Fruit fly (Drosophila melanogaster) whole organism, embryonic: ENCODE results near the gene pont.
A peak's percentile ranks its signal among the peaks of the same experiment; 100 is the strongest.

Experiments
- Awh ChIP-seq: fragments of 200-800 bp; sonication (Bioruptor generic); IDR thresholded peaks from 2 replicates; pipeline ENCODE4, ENCODE4 v1.3.6; 2022; ENCODE audit warnings: missing biosample characterization, missing genetic modification characterization
- BEAF-32 ChIP-seq: fragments of 200-800 bp; sonication (Bioruptor generic); optimal IDR thresholded peaks from 3 replicates; lab custom pipeline; 2017; ENCODE audit warnings: missing biosample characterization, missing genetic modification characterization, mild to moderate bottlenecking, moderate library complexity, missing genetic modification reagents
- Blimp-1 ChIP-seq: fragments of 200-800 bp; sonication (Bioruptor generic); optimal IDR thresholded peaks from 3 replicates; lab custom pipeline; 2018; ENCODE audit warnings: missing biosample characterization, missing genetic modification characterization, mild to moderate bottlenecking, moderate library complexity, missing genetic modification reagents
- CG10959 ChIP-seq: fragments of 200-800 bp; sonication (Bioruptor generic); IDR thresholded peaks from 2 replicates; pipeline ENCODE4 v1.3.6; 2022; ENCODE audit warnings: missing biosample characterization, missing genetic modification characterization
- CG11696 ChIP-seq: fragments of 200-800 bp; sonication (Bioruptor generic); IDR thresholded peaks from 2 replicates; pipeline ENCODE4 v1.3.6; 2022; ENCODE audit warnings: missing biosample characterization, missing genetic modification characterization
- CG12659 ChIP-seq: fragments of 200-800 bp; sonication (Bioruptor generic); optimal IDR thresholded peaks from 3 replicates; lab custom pipeline; 2017; ENCODE audit warnings: mild to moderate bottlenecking, missing biosample characterization, missing genetic modification reagents, missing genetic modification characterization
- CG14860 ChIP-seq: fragments of 200-800 bp; sonication (Bioruptor generic); IDR thresholded peaks from 3 replicates; pipeline ENCODE4 v1.3.6; 2022; ENCODE audit warnings: missing biosample characterization, missing genetic modification characterization; ENCODE audit not compliant: partially characterized antibody
- CG15269 ChIP-seq: fragments of 200-800 bp; sonication (Bioruptor generic); optimal IDR thresholded peaks from 2 replicates; lab custom pipeline; 2018; ENCODE audit warnings: missing biosample characterization, mild to moderate bottlenecking, missing genetic modification characterization, moderate library complexity
- CG18011 ChIP-seq: fragments of 200-800 bp; sonication (Bioruptor generic); optimal IDR thresholded peaks from 2 replicates; lab custom pipeline; 2017; ENCODE audit warnings: missing biosample characterization, missing genetic modification characterization, mild to moderate bottlenecking, moderate library complexity, missing genotype
- CG33557 ChIP-seq: fragments of 200-800 bp; sonication (Bioruptor generic); optimal IDR thresholded peaks from 2 replicates; lab custom pipeline; 2019; ENCODE audit warnings: missing biosample characterization, mild to moderate bottlenecking, missing genetic modification characterization, moderate library complexity
- CG3838 ChIP-seq: fragments of 200-800 bp; sonication (Bioruptor generic); optimal IDR thresholded peaks from 3 replicates; lab custom pipeline; 2016; ENCODE audit warnings: missing biosample characterization, missing genetic modification characterization
- CG4404 ChIP-seq: fragments of 200-800 bp; sonication (Bioruptor generic); IDR thresholded peaks from 2 replicates; pipeline ENCODE4 v1.3.6; 2022; ENCODE audit warnings: missing biosample characterization, missing genetic modification characterization
- CG8089 ChIP-seq: fragments of 200-800 bp; sonication (Bioruptor generic); optimal IDR thresholded peaks from 3 replicates; lab custom pipeline; 2016; ENCODE audit warnings: missing biosample characterization, missing genetic modification characterization
- CG8281 ChIP-seq: fragments of 200-800 bp; sonication (Bioruptor generic); optimal IDR thresholded peaks from 2 replicates; lab custom pipeline; 2018; ENCODE audit warnings: missing biosample characterization, mild to moderate bottlenecking, missing genetic modification characterization, moderate library complexity
- CG9437 ChIP-seq: fragments of 200-800 bp; sonication (Bioruptor generic); optimal IDR thresholded peaks from 2 replicates; lab custom pipeline; 2018; ENCODE audit warnings: missing biosample characterization, mild to moderate bottlenecking, missing genetic modification characterization
- CG9727 ChIP-seq: fragments of 200-800 bp; sonication (Bioruptor generic); optimal IDR thresholded peaks from 3 replicates; lab custom pipeline; 2017; ENCODE audit warnings: missing biosample characterization, mild to moderate bottlenecking, missing genetic modification characterization
- CG9817 ChIP-seq: fragments of 200-800 bp; sonication (Bioruptor generic); optimal IDR thresholded peaks from 2 replicates; lab custom pipeline; 2018; ENCODE audit warnings: missing biosample characterization, mild to moderate bottlenecking, missing genetic modification characterization, moderate library complexity
- Dad ChIP-seq: fragments of 200-800 bp; sonication (Bioruptor generic); optimal IDR thresholded peaks from 3 replicates; lab custom pipeline; 2016; ENCODE audit warnings: missing biosample characterization, missing genetic modification characterization
- E2f1 ChIP-seq: fragments of 200-800 bp; sonication (Bioruptor generic); IDR thresholded peaks from 2 replicates; pipeline ENCODE4 v1.3.6; 2022; ENCODE audit warnings: missing biosample characterization, missing genetic modification characterization
- E2f2 ChIP-seq: fragments of 200-800 bp; sonication (Bioruptor generic); IDR thresholded peaks from 2 replicates; pipeline ENCODE4 v1.3.6; 2022; ENCODE audit warnings: missing biosample characterization, missing genetic modification characterization
- HLHmδ ChIP-seq: fragments of 200-800 bp; sonication (Bioruptor generic); optimal IDR thresholded peaks from 2 replicates; lab custom pipeline; 2018; ENCODE audit warnings: missing biosample characterization, mild to moderate bottlenecking, missing genetic modification characterization, moderate library complexity
- Mrtf ChIP-seq: fragments of 200-800 bp; sonication (Bioruptor generic); IDR thresholded peaks from 3 replicates; pipeline ENCODE4 v1.3.6; 2022; ENCODE audit warnings: missing biosample characterization, missing genetic modification characterization
- Opbp ChIP-seq: fragments of 200-800 bp; sonication (Bioruptor generic); IDR thresholded peaks from 3 replicates; pipeline ENCODE4 v1.3.6; 2022; ENCODE audit warnings: missing biosample characterization, missing genetic modification characterization; ENCODE audit not compliant: partially characterized antibody
- Ravus ChIP-seq: fragments of 200-800 bp; sonication (Bioruptor generic); IDR thresholded peaks from 2 replicates; pipeline ENCODE4 v1.3.6; 2022; ENCODE audit warnings: missing biosample characterization, missing genetic modification characterization
- TFAM ChIP-seq: fragments of 200-800 bp; sonication (Bioruptor generic); optimal IDR thresholded peaks from 2 replicates; lab custom pipeline; 2017; ENCODE audit warnings: missing biosample characterization, missing genetic modification characterization, inconsistent platforms
- Taf1 ChIP-seq: fragments of 200-800 bp; sonication (Bioruptor generic); IDR thresholded peaks from 2 replicates; pipeline ENCODE4 v1.3.6; 2022; ENCODE audit warnings: missing biosample characterization, missing genetic modification characterization
- Usf ChIP-seq: fragments of 200-800 bp; sonication (Bioruptor generic); optimal IDR thresholded peaks from 2 replicates; lab custom pipeline; 2017; ENCODE audit warnings: missing genotype, missing biosample characterization, missing genetic modification characterization
- Xrp1 ChIP-seq: fragments of 200-800 bp; sonication (Bioruptor generic); IDR thresholded peaks from 2 replicates; pipeline ENCODE4 v1.3.6; 2022; ENCODE audit warnings: missing biosample characterization, missing genetic modification characterization
- ash1 ChIP-seq: fragments of 200-800 bp; sonication (Bioruptor generic); optimal IDR thresholded peaks from 2 replicates; lab custom pipeline; 2018; ENCODE audit warnings: missing biosample characterization, mild to moderate bottlenecking, missing genetic modification characterization
- bigmax ChIP-seq: fragments of 200-800 bp; sonication (Bioruptor generic); optimal IDR thresholded peaks from 2 replicates; lab custom pipeline; 2018; ENCODE audit warnings: missing biosample characterization, mild to moderate bottlenecking, missing genetic modification characterization
- cg ChIP-seq: fragments of 200-800 bp; sonication (Bioruptor generic); optimal IDR thresholded peaks from 3 replicates; lab custom pipeline; 2019; ENCODE audit warnings: missing biosample characterization, mild to moderate bottlenecking, missing genetic modification characterization, moderate library complexity
- chinmo ChIP-seq: fragments of 200-800 bp; sonication (Bioruptor generic); IDR thresholded peaks from 4 replicates; pipeline ENCODE4 v1.3.6; 2022; ENCODE audit warnings: missing biosample characterization, missing genetic modification characterization; ENCODE audit not compliant: partially characterized antibody
- dysf ChIP-seq: fragments of 200-800 bp; sonication (Bioruptor generic); IDR thresholded peaks from 3 replicates; pipeline ENCODE4 v1.3.6; 2022; ENCODE audit warnings: missing biosample characterization, missing genetic modification characterization
- gcm ChIP-seq: fragments of 200-800 bp; sonication (Bioruptor generic); optimal IDR thresholded peaks from 2 replicates; lab custom pipeline; 2019; ENCODE audit warnings: missing biosample characterization, mild to moderate bottlenecking, missing genetic modification characterization, moderate library complexity
- grn ChIP-seq: fragments of 200-800 bp; sonication (Bioruptor generic); optimal IDR thresholded peaks from 3 replicates; lab custom pipeline; 2017; ENCODE audit warnings: missing biosample characterization, missing genetic modification characterization
- hbn ChIP-seq: fragments of 200-800 bp; sonication (Bioruptor generic); IDR thresholded peaks from 2 replicates; pipeline ENCODE4 v1.3.6; 2022; ENCODE audit warnings: missing biosample characterization, missing genetic modification characterization; ENCODE audit not compliant: partially characterized antibody
- kah ChIP-seq: fragments of 200-800 bp; sonication (Bioruptor generic); optimal IDR thresholded peaks from 2 replicates; lab custom pipeline; 2018; ENCODE audit warnings: missing biosample characterization, mild to moderate bottlenecking, missing genetic modification characterization
- nau ChIP-seq: fragments of 200-800 bp; sonication (Bioruptor generic); optimal IDR thresholded peaks from 3 replicates; lab custom pipeline; 2017; ENCODE audit warnings: missing biosample characterization, mild to moderate bottlenecking, missing genetic modification characterization, missing genetic modification reagents
- nerfin-1 ChIP-seq: fragments of 200-800 bp; sonication (Bioruptor generic); optimal IDR thresholded peaks from 3 replicates; lab custom pipeline; 2019; ENCODE audit warnings: missing biosample characterization, mild to moderate bottlenecking, missing genetic modification characterization, moderate library complexity
- pb ChIP-seq: fragments of 200-800 bp; sonication (Bioruptor generic); optimal IDR thresholded peaks from 3 replicates; lab custom pipeline; 2016; ENCODE audit warnings: missing biosample characterization, missing genetic modification characterization
- pfk ChIP-seq: fragments of 200-800 bp; sonication (Bioruptor generic); optimal IDR thresholded peaks from 2 replicates; lab custom pipeline; 2018; ENCODE audit warnings: missing biosample characterization, mild to moderate bottlenecking, missing genetic modification characterization, moderate library complexity
- pnt ChIP-seq: fragments of 200-800 bp; sonication (Bioruptor generic); optimal IDR thresholded peaks from 3 replicates; lab custom pipeline; 2016; ENCODE audit warnings: missing biosample characterization, missing genetic modification characterization
- pum ChIP-seq: fragments of 200-800 bp; sonication (Bioruptor generic); optimal IDR thresholded peaks from 2 replicates; lab custom pipeline; 2016; ENCODE audit warnings: missing biosample characterization, missing genetic modification characterization
- ro ChIP-seq: fragments of 200-800 bp; sonication (Bioruptor generic); IDR thresholded peaks from 2 replicates; pipeline ENCODE4 v1.3.6; 2022; ENCODE audit warnings: missing biosample characterization, missing genetic modification characterization
- sens-2 ChIP-seq: fragments of 200-800 bp; sonication (Bioruptor generic); IDR thresholded peaks from 2 replicates; pipeline ENCODE4 v1.3.6; 2022; ENCODE audit warnings: missing biosample characterization, missing genetic modification characterization
- tgo ChIP-seq: fragments of 200-800 bp; sonication (Bioruptor generic); IDR thresholded peaks from 3 replicates; pipeline ENCODE4 v1.3.6; 2022; ENCODE audit warnings: missing biosample characterization, missing genetic modification characterization
- tin ChIP-seq: fragments of 200-800 bp; sonication (Bioruptor generic); optimal IDR thresholded peaks from 3 replicates; lab custom pipeline; 2016; ENCODE audit warnings: missing biosample characterization, missing genetic modification characterization
- usp ChIP-seq: fragments of >200 bp; optimal IDR thresholded peaks from 2 replicates; lab custom pipeline; 2017; ENCODE audit warnings: missing biosample characterization, missing genetic modification characterization
- vvl ChIP-seq: fragments of 200-800 bp; sonication (Bioruptor generic); IDR thresholded peaks from 2 replicates; pipeline ENCODE4 v1.3.6; 2022; ENCODE audit warnings: missing biosample characterization, missing genetic modification characterization

The pont gene

DNA sequence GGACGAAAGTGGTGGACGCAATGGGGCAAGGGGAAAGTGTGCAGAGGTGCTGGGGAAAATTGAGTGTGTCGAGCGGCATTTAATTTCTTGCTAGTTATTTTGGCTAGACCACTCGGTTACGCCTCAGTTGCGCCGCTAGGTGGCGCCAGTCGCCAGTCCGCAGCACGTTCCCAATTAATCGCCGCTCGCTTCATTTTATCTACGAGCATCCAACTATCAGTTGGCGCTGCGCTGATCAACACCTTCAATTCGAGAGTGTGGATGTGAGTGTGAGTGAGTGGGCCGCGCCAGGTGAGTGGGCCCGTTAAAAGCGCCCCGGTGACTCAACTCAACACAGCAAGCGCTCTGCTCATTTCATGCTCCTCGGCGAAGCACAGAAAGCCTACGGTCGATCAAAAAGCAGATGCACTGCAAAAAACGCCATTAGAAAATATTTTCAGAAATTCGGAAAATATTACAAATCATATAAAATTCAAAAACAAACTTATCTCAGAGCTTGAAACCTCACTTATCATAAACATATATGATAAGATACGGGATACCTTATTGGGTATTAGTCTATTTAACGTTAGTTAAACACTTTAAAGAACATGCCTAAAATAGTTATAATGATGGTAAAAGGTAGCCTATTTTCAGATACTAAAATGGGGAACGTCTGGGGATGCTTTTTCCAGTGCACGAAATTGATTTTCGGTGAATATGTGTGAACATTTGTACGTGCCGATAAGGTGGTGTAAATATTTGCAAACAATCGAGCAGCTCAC, 6.4 kb downstream of the pont start (continued):
- TF ChIP-seq gcm (peak; percentile 78), CG4404 (peak; percentile 54), Usf (GFP tag; lab: Kevin White, UChicago) (peak; percentile 63), E2f1 (GFP tag; lab: Robert Waterston, UW) (peak; percentile 73), TFAM (peak; percentile 42), sens-2 (no peak), usp (GFP tag; lab: Kevin White, UChicago) (no peak), nerfin-1 (tag; lab: Kevin White, UChicago) (peak; percentile 65), dysf (GFP tag; lab: Robert Waterston, UW) (peak; percentile 88), CG15269 (tag; lab: Kevin White, UChicago) (peak; percentile 90), pnt (GFP tag; lab: Kevin White, UChicago) (peak; percentile 79), pb (GFP tag; lab: Kevin White, UChicago) (peak; percentile 48), Opbp (peak; percentile 43; the same call in 1 of the 3 replicates), CG14860 (GFP tag; lab: Robert Waterston, UW) (no peak), Taf1 (GFP tag; lab: Robert Waterston, UW) (peak; percentile 66), Dad (GFP tag; lab: Kevin White, UChicago) (peak; percentile 64), CG9437 (GFP tag; lab: Kevin White, UChicago) (peak; percentile 76), Xrp1 (GFP tag; lab: Robert Waterston, UW) (peak; percentile 65; the same call in 1 of the 2 replicates), Awh (GFP tag; lab: Robert Waterston, UW) (peak; percentile 60; the same call in 1 of the 2 replicates), Ravus (GFP tag; lab: Robert Waterston, UW) (peak; percentile 35), tin (GFP tag; lab: Kevin White, UChicago) (peak; percentile 38), ro (GFP tag; lab: Robert Waterston, UW) (no peak), hbn (GFP tag; lab: Robert Waterston, UW) (no peak), pum (peak; percentile 76), chinmo (GFP tag; lab: Robert Waterston, UW) (peak; percentile 69; the same call in 1 of the 4 replicates), cg (GFP tag; lab: Kevin White, UChicago) (peak; percentile 44), tgo (GFP tag; lab: Robert Waterston, UW) (peak; percentile 78; the same call in 2 of the 3 replicates), grn (GFP tag; lab: Kevin White, UChicago) (peak; percentile 66), nau (GFP tag; lab: Kevin White, UChicago) (peak; percentile 79), CG9817 (tag; lab: Kevin White, UChicago) (peak; percentile 82), HLHmδ (no peak), Mrtf (GFP tag; lab: Robert Waterston, UW) (peak; percentile 66), vvl (peak; percentile 83), ash1 (no peak), BEAF-32 (GFP tag; lab: Kevin White, UChicago) (no peak), CG8089 (GFP tag; lab: Kevin White, UChicago) (peak; percentile 60), bigmax (GFP tag; lab: Kevin White, UChicago) (no peak), Blimp-1 (peak; percentile 75), CG33557 (GFP tag; lab: Kevin White, UChicago) (no peak), CG3838 (peak; percentile 51), CG9727 (GFP tag; lab: Kevin White, UChicago) (peak; percentile 85), CG10959 (GFP tag; lab: Robert Waterston, UW) (0 out of 2 replicates have a peak, but pooled peaks have one; percentile 10), kah (GFP tag; lab: Kevin White, UChicago) (peak; percentile 59), CG8281 (peak; percentile 57), CG18011 (GFP tag; lab: Kevin White, UChicago) (peak; percentile 70), CG12659 (GFP tag; lab: Kevin White, UChicago) (peak; percentile 91), CG11696 (GFP tag; lab: Robert Waterston, UW) (no peak), E2f2 (GFP tag; lab: Robert Waterston, UW) (peak; percentile 49), pfk (GFP tag; lab: Kevin White, UChicago) (no peak)
